Worm (Caenorhabditis elegans): ENCODE data around the gene cyd-1.

The cyd-1 gene

ce11 chrII:13030567-13031188 is 50.3 kb downstream of the cyd-1 start (continued):
- no peak for TF ChIP-seq Y67H2A.10 (GFP tag; conservative IDR thresholded peaks at IDR 0.05)
- no peak for TF ChIP-seq gei-17 (GFP tag; optimal IDR thresholded peaks at IDR 0.05)
- TF ChIP-seq cebp-2 (GFP tag; IDR thresholded peaks at IDR 0.05), result no peak
- no peak for TF ChIP-seq sea-2 (GFP tag; IDR thresholded peaks at IDR 0.05)
- TF ChIP-seq egl-44 (GFP tag; IDR thresholded peaks at IDR 0.05), result no peak
- no peak for TF ChIP-seq nhr-90 (tag; optimal IDR thresholded peaks at IDR 0.05)
- TF ChIP-seq lin-35 (GFP tag; optimal IDR thresholded peaks at IDR 0.05), result no peak
- TF ChIP-seq hrde-1 (tag; optimal IDR thresholded peaks at IDR 0.05; ENCODE audit: borderline replicate concordance), result no peak
- no peak for TF ChIP-seq ceh-40 (GFP tag; IDR thresholded peaks at IDR 0.05)
- TF ChIP-seq unc-130 (GFP tag; optimal IDR thresholded peaks at IDR 0.05), result no peak
- peak; percentile 58 for TF ChIP-seq efl-1 (GFP tag; optimal IDR thresholded peaks at IDR 0.05)
- no peak for TF ChIP-seq mxl-1 (tag; optimal IDR thresholded peaks at IDR 0.05)
- TF ChIP-seq K11D2.4 (GFP tag; IDR thresholded peaks at IDR 0.05), result no peak
- peak; percentile 34 for TF ChIP-seq mcd-1 (GFP tag; IDR thresholded peaks at IDR 0.05)
- no peak for TF ChIP-seq ztf-22 (GFP tag; optimal IDR thresholded peaks at IDR 0.05)
- no peak for TF ChIP-seq B0261.1 (tag; optimal IDR thresholded peaks at IDR 0.05)
- peak; percentile 40 for TF ChIP-seq lsl-1 (GFP tag; optimal IDR thresholded peaks at IDR 0.05)
- no peak for TF ChIP-seq B0019.2 (GFP tag; conservative IDR thresholded peaks at IDR 0.05)
- no peak for TF ChIP-seq ceh-91 (GFP tag; IDR thresholded peaks at IDR 0.05)
- no peak for TF ChIP-seq hsf-1 (GFP tag; IDR thresholded peaks at IDR 0.05)
- no peak for TF ChIP-seq B0336.3 (GFP tag; IDR thresholded peaks at IDR 0.05)
- no peak for TF ChIP-seq Y95B8A.8 (GFP tag; IDR thresholded peaks at IDR 0.05)
- TF ChIP-seq lin-26 (GFP tag; IDR thresholded peaks at IDR 0.05), result no peak
- TF ChIP-seq rec-8 (tag; optimal IDR thresholded peaks at IDR 0.05), result no peak
- TF ChIP-seq dpff-1 (tag; optimal IDR thresholded peaks at IDR 0.05), result no peak
- TF ChIP-seq madf-6 (GFP tag; IDR thresholded peaks at IDR 0.05), result peak; percentile 9; the same call in 1 of the 2 replicates
- no peak for TF ChIP-seq F37B4.10 (GFP tag; IDR thresholded peaks at IDR 0.05)
- TF ChIP-seq F33H1.4 (GFP tag; IDR thresholded peaks at IDR 0.05), result peak; percentile 28; the same call in 1 of the 2 replicates
- TF ChIP-seq tlf-1 (GFP tag; optimal IDR thresholded peaks at IDR 0.05), result no peak
- TF ChIP-seq let-607 (tag; optimal IDR thresholded peaks at IDR 0.05), result no peak
- TF ChIP-seq egrh-3 (GFP tag; IDR thresholded peaks at IDR 0.05), result no peak
- no peak for TF ChIP-seq madf-3 (GFP tag; IDR thresholded peaks at IDR 0.05)
- peak; percentile 24; the same call in 1 of the 2 replicates for TF ChIP-seq dox-1 (GFP tag; IDR thresholded peaks at IDR 0.05)
- TF ChIP-seq F57A8.1 (GFP tag; optimal IDR thresholded peaks at IDR 0.05), result no peak
- peak; percentile 38 for TF ChIP-seq lin-40 (tag; optimal IDR thresholded peaks at IDR 0.05)
- TF ChIP-seq ztf-25 (GFP tag; IDR thresholded peaks at IDR 0.05), result no peak
- TF ChIP-seq lin-54 (GFP tag; optimal IDR thresholded peaks at IDR 0.05), result peak; percentile 41
- TF ChIP-seq B0035.1 (tag; optimal IDR thresholded peaks at IDR 0.05), result no peak
- peak; percentile 29 for TF ChIP-seq dpl-1 (GFP tag; optimal IDR thresholded peaks at IDR 0.05)
- no peak for TF ChIP-seq mes-4 (tag; optimal IDR thresholded peaks at IDR 0.05)
- TF ChIP-seq ztf-26 (tag; optimal IDR thresholded peaks at IDR 0.05), result no peak
- TF ChIP-seq ets-4 (GFP tag; optimal IDR thresholded peaks at IDR 0.05), result no peak
- no peak for TF ChIP-seq ceh-27 (GFP tag; optimal IDR thresholded peaks at IDR 0.05)
- no peak for TF ChIP-seq rpc-1 (optimal IDR thresholded peaks at IDR 0.05)
- TF ChIP-seq rpc-1 (tag; optimal IDR thresholded peaks at IDR 0.05), result no peak
- TF ChIP-seq atf-7 (tag; optimal IDR thresholded peaks at IDR 0.05), result no peak
- TF ChIP-seq ztf-28 (GFP tag; IDR thresholded peaks at IDR 0.05), result no peak
- no peak for TF ChIP-seq egl-18 (GFP tag; IDR thresholded peaks at IDR 0.05)
- no peak for TF ChIP-seq lsy-27 (tag; optimal IDR thresholded peaks at IDR 0.05; ENCODE audit: borderline replicate concordance, insufficient read depth)

Data from whole organism, young adult.